Fruit fly (Drosophila melanogaster): ENCODE data around the gene Polr2J.

Polr2J gene

DNA sequence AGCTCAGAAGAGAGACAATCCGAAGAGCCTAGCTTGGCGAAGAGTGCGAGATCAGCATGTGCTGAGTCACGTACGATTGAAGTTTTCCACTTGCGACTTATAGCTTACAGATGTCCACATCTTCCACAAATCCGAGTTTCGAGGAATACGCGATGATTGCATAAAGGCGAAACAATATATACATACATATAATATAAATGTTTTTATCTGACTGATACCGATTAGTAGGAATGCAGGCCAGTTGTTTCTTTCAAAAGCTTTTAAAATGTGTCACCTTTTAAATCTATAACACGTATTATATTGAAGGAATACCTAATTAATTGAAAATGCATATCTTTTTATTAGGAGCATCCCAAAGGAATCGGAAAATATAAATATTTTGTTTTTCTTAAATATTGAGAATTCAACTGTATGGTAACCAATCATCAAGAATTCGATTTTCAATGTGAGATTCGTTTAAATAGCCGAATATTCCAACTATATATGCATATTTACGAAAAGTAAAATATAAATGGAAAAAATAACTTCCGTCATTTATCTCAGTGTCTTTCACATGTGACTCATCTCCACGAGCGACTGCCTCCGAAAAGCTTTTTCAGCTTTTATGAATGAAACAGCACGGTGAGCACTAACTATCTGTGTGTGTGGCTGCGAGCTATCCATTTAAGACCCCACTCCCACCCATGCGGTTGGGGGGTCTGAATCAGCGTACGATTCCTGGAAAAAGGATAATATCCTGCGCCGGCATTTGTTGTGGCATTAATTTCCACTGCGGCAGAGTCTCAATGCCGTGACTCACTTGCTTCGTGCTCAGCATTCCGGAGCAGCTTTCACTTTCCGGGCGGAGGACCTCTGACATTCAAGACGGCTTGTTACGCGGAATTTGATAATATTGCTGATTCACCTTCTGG, 40.6 kb upstream of the Polr2J start (continued):
- peak; percentile 78 for TF ChIP-seq acj6 (GFP tag; optimal IDR thresholded peaks at IDR 0.05)
- TF ChIP-seq Ets21C (GFP tag; optimal IDR thresholded peaks at IDR 0.05), result peak; percentile 59
- peak; percentile 63 for TF ChIP-seq CG3032 (tag; optimal IDR thresholded peaks at IDR 0.05)
- peak; percentile 81 for TF ChIP-seq net (GFP tag; optimal IDR thresholded peaks at IDR 0.05)
- peak; percentile 58 for TF ChIP-seq fd59A (GFP tag; optimal IDR thresholded peaks at IDR 0.05)
- TF ChIP-seq pdm3 (GFP tag; optimal IDR thresholded peaks at IDR 0.05), result peak; percentile 78
- peak; percentile 3 to 58 for TF ChIP-seq ss (GFP tag; optimal IDR thresholded peaks at IDR 0.05)
- TF ChIP-seq Blimp-1 (GFP tag; optimal IDR thresholded peaks at IDR 0.05), result peak; percentile 38
- TF ChIP-seq CG7368 (GFP tag; optimal IDR thresholded peaks at IDR 0.05), result peak; percentile 65
- peak; percentile 62 for TF ChIP-seq CG11762 (GFP tag; optimal IDR thresholded peaks at IDR 0.05; ENCODE audit: insufficient read depth)
- peak; percentile 74 for TF ChIP-seq lz (GFP tag; optimal IDR thresholded peaks at IDR 0.05)
- peak; percentile 61 for TF ChIP-seq CG6808 (GFP tag; optimal IDR thresholded peaks at IDR 0.05)
- TF ChIP-seq CG6792 (GFP tag; optimal IDR thresholded peaks at IDR 0.05), result peak; percentile 77
- TF ChIP-seq Met (GFP tag; optimal IDR thresholded peaks at IDR 0.05), result peak; percentile 81
- TF ChIP-seq CG6276 (GFP tag; optimal IDR thresholded peaks at IDR 0.05), result peak; percentile 69
- TF ChIP-seq fkh (GFP tag; optimal IDR thresholded peaks at IDR 0.05), result peak; percentile 10
- TF ChIP-seq CG8632 (GFP tag; optimal IDR thresholded peaks at IDR 0.05), result peak; percentile 74
- peak; percentile 52 for TF ChIP-seq spab (GFP tag; optimal IDR thresholded peaks at IDR 0.05)
- no peak for TF ChIP-seq dac (GFP tag; optimal IDR thresholded peaks at IDR 0.05)
- peak; percentile 72 for TF ChIP-seq achi (GFP tag; optimal IDR thresholded peaks at IDR 0.05)
- no peak for TF ChIP-seq Hr38 (GFP tag; optimal IDR thresholded peaks at IDR 0.05)
- TF ChIP-seq Smox (GFP tag; optimal IDR thresholded peaks at IDR 0.05), result peak; percentile 82
- no peak; the same call in 2 of the 3 replicates for TF ChIP-seq eg (GFP tag; IDR thresholded peaks at IDR 0.05)
- TF ChIP-seq fd85E (GFP tag; optimal IDR thresholded peaks at IDR 0.05), result peak; percentile 28
- peak; percentile 49 for TF ChIP-seq CG8319 (GFP tag; optimal IDR thresholded peaks at IDR 0.05)
- TF ChIP-seq CG6854 (GFP tag; optimal IDR thresholded peaks at IDR 0.05), result peak; percentile 23
- peak; percentile 76 for TF ChIP-seq Sox14 (GFP tag; optimal IDR thresholded peaks at IDR 0.05)

DNA sequence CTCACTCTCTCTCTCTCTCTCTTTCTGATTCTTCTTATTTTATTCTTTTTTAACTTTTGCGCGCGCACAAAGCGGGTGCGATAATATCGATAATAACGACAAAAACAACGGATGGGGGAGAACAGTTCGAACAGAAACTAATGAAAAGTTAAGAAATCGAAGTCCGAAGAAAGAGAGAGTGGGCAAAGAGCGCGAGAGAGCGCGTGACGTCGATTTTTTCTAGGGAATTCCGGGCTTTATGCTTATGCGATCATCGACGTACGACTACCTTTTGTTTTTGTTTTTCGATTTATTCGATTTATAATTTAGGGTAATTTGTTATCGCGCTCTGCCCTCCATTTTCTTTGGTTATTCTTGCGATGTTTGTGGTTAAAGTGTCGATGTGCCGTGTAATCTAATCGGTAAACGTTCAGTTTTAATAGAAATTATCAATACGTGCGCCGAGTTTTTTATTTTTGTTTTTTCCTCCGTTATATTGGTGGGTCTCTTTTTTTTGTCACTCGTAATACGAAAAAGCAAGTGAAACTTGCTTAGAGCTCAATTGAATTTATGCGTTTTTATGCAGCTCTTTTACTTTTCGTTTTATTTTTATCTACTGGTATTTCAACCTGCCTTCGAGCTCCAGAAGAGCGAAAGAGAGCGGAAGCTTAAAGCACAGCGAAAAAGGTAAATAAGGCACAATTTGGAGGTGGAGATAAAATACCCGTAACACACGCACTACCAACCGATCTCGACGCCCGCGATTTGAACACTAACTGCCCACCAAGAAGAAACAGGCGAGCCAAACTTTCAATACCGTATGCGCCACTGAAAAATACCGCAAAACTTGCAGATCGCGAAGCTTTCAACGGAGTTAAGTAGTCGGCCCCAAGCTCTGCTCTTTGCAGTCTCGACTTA, 39.6 kb upstream of the Polr2J start, which contains the start of gene dl:
dl (minus strand) TSS at position 757 of the 897 bp plus-strand sequence.
- peak; percentile 26 for TF ChIP-seq CG10669 (GFP tag; optimal IDR thresholded peaks at IDR 0.05)
- TF ChIP-seq CG6276 (GFP tag; optimal IDR thresholded peaks at IDR 0.05), result peak; percentile 75
- no peak for TF ChIP-seq CG11902 (GFP tag; optimal IDR thresholded peaks at IDR 0.05)
- TF ChIP-seq Hr38 (GFP tag; optimal IDR thresholded peaks at IDR 0.05), result no peak
- TF ChIP-seq CG31627 (GFP tag; optimal IDR thresholded peaks at IDR 0.05), result no peak
- TF ChIP-seq net (GFP tag; optimal IDR thresholded peaks at IDR 0.05), result peak; percentile 65
- peak; percentile 36 for TF ChIP-seq CG10631 (GFP tag; optimal IDR thresholded peaks at IDR 0.05)
- peak; percentile 2 for TF ChIP-seq CG9139 (GFP tag; optimal IDR thresholded peaks at IDR 0.05)
- TF ChIP-seq Eip78C (GFP tag), result peak; percentile 89
- peak; percentile 68 for TF ChIP-seq dac (GFP tag; optimal IDR thresholded peaks at IDR 0.05)
- TF ChIP-seq ss (GFP tag; optimal IDR thresholded peaks at IDR 0.05), result peak in 1 of 2 experiments; percentile 58
- no peak for TF ChIP-seq Gug (GFP tag; IDR thresholded peaks at IDR 0.05)
- peak; percentile 53 for TF ChIP-seq Lpt (GFP tag; optimal IDR thresholded peaks at IDR 0.05)
- no peak for TF ChIP-seq Ets21C (GFP tag; optimal IDR thresholded peaks at IDR 0.05)
- peak; percentile 45 for TF ChIP-seq Eip75B (GFP tag; optimal IDR thresholded peaks at IDR 0.05)
- no peak for TF ChIP-seq CG8319 (GFP tag; optimal IDR thresholded peaks at IDR 0.05)
- peak; percentile 4 for TF ChIP-seq dsx (GFP tag; optimal IDR thresholded peaks at IDR 0.05; ENCODE audit: poor library complexity, severe bottlenecking)
- no peak for TF ChIP-seq Eip93F (GFP tag; optimal IDR thresholded peaks at IDR 0.05)
- TF ChIP-seq cyc (GFP tag; optimal IDR thresholded peaks at IDR 0.05), result peak; percentile 37
- TF ChIP-seq esn (GFP tag; optimal IDR thresholded peaks at IDR 0.05), result peak; percentile 36
- peak; percentile 25 for TF ChIP-seq achi (GFP tag; optimal IDR thresholded peaks at IDR 0.05)
- peak; percentile 78 for TF ChIP-seq Hr4 (GFP tag; optimal IDR thresholded peaks at IDR 0.05)
- no peak for TF ChIP-seq CG6854 (GFP tag; optimal IDR thresholded peaks at IDR 0.05)
- peak; percentile 9 for TF ChIP-seq Blimp-1 (GFP tag; optimal IDR thresholded peaks at IDR 0.05)
- TF ChIP-seq CG3919 (GFP tag; optimal IDR thresholded peaks at IDR 0.05), result peak; percentile 43
- peak; percentile 12 for TF ChIP-seq CG7368 (GFP tag; optimal IDR thresholded peaks at IDR 0.05)
- peak; percentile 67; the same call in 2 of the 3 replicates for TF ChIP-seq eg (GFP tag; IDR thresholded peaks at IDR 0.05)
- peak; percentile 28 for TF ChIP-seq topi (GFP tag; optimal IDR thresholded peaks at IDR 0.05)
- TF ChIP-seq svp (GFP tag), result peak; percentile 78
- TF ChIP-seq CG8119 (GFP tag; IDR thresholded peaks at IDR 0.05), result peak; percentile 81

Data from whole organism, prepupa.